Fruit fly (Drosophila melanogaster) whole organism, embryonic: ENCODE measurements around the gene Eig71Ek.

ENCODE experiments used
- CG11247 ChIP-seq: fragments of 200-800 bp; sonication (Bioruptor generic); IDR thresholded peaks from 2 replicates; pipeline ENCODE4 v1.3.6; 2022; ENCODE audit warnings: missing biosample characterization, missing genetic modification characterization
- CG12942 ChIP-seq: fragments of 200-800 bp; sonication (Bioruptor generic); optimal IDR thresholded peaks from 3 replicates; lab custom pipeline; 2016; ENCODE audit warnings: missing biosample characterization, missing genetic modification characterization
- CG15269 ChIP-seq: fragments of 200-800 bp; sonication (Bioruptor generic); optimal IDR thresholded peaks from 2 replicates; lab custom pipeline; 2018; ENCODE audit warnings: missing biosample characterization, mild to moderate bottlenecking, missing genetic modification characterization, moderate library complexity
- CG15514 ChIP-seq: fragments of 200-800 bp; sonication (Bioruptor generic); optimal IDR thresholded peaks from 3 replicates; lab custom pipeline; 2017; ENCODE audit warnings: missing biosample characterization, missing genetic modification characterization, mild to moderate bottlenecking, moderate library complexity, missing genetic modification reagents
- CG16779 ChIP-seq: fragments of 200-800 bp; sonication (Bioruptor generic); IDR thresholded peaks from 2 replicates; pipeline ENCODE4 v1.3.6; 2022; ENCODE audit warnings: missing biosample characterization, missing genetic modification characterization
- CG17612 ChIP-seq: fragments of 200-800 bp; sonication (Bioruptor generic); IDR thresholded peaks from 2 replicates; pipeline ENCODE4 v1.3.6; 2022; ENCODE audit warnings: missing biosample characterization, missing genetic modification characterization
- CG2889 ChIP-seq: fragments of 200-800 bp; sonication (Bioruptor generic); IDR thresholded peaks from 3 replicates; pipeline ENCODE4 v1.3.6; 2022; ENCODE audit warnings: missing biosample characterization, missing genetic modification characterization
- CG3726 ChIP-seq: fragments of 200-800 bp; sonication (Bioruptor generic); IDR thresholded peaks from 3 replicates; pipeline ENCODE4, ENCODE4 v1.3.6; 2022; ENCODE audit warnings: missing biosample characterization, missing genetic modification characterization
- CG3838 ChIP-seq: fragments of 200-800 bp; sonication (Bioruptor generic); optimal IDR thresholded peaks from 3 replicates; lab custom pipeline; 2016; ENCODE audit warnings: missing biosample characterization, missing genetic modification characterization
- CG4282 ChIP-seq: fragments of 200-800 bp; sonication (Bioruptor generic); optimal IDR thresholded peaks from 2 replicates; lab custom pipeline; 2016; ENCODE audit warnings: missing biosample characterization, missing genetic modification characterization
- CG4820 ChIP-seq: fragments of 200-800 bp; sonication (Bioruptor generic); optimal IDR thresholded peaks from 3 replicates; lab custom pipeline; 2016; ENCODE audit warnings: missing biosample characterization, missing genetic modification characterization
- CG6175 ChIP-seq: fragments of 200-800 bp; sonication (Bioruptor generic); IDR thresholded peaks from 3 replicates; pipeline ENCODE4 v1.3.6; 2022; ENCODE audit warnings: missing biosample characterization, missing genetic modification characterization
- CG8944 ChIP-seq: fragments of 200-800 bp; sonication (Bioruptor generic); optimal IDR thresholded peaks from 3 replicates; lab custom pipeline; 2016; ENCODE audit warnings: missing biosample characterization, missing genetic modification characterization
- CG9727 ChIP-seq: fragments of 200-800 bp; sonication (Bioruptor generic); optimal IDR thresholded peaks from 3 replicates; lab custom pipeline; 2017; ENCODE audit warnings: missing biosample characterization, mild to moderate bottlenecking, missing genetic modification characterization
- Camta ChIP-seq: fragments of 200-800 bp; sonication (Bioruptor generic); optimal IDR thresholded peaks from 2 replicates; lab custom pipeline; 2016; ENCODE audit warnings: missing biosample characterization, missing genetic modification characterization
- Doc2 ChIP-seq: fragments of 200-800 bp; sonication (Bioruptor generic); IDR thresholded peaks from 2 replicates; pipeline ENCODE4 v1.3.6; 2022; ENCODE audit warnings: missing biosample characterization, missing genetic modification characterization
- Dp ChIP-seq: fragments of 200-800 bp; sonication (Bioruptor generic); optimal IDR thresholded peaks from 2 replicates; lab custom pipeline; 2018; ENCODE audit warnings: missing biosample characterization, mild to moderate bottlenecking, missing genetic modification characterization, moderate library complexity
- Gsc ChIP-seq: fragments of 200-800 bp; sonication (Bioruptor generic); IDR thresholded peaks from 2 replicates; pipeline ENCODE4 v1.3.6; 2022; ENCODE audit warnings: missing biosample characterization, missing genetic modification characterization
- HLHmδ ChIP-seq: fragments of 200-800 bp; sonication (Bioruptor generic); optimal IDR thresholded peaks from 2 replicates; lab custom pipeline; 2018; ENCODE audit warnings: missing biosample characterization, mild to moderate bottlenecking, missing genetic modification characterization, moderate library complexity
- Hmx ChIP-seq: fragments of 200-800 bp; sonication (Bioruptor generic); optimal IDR thresholded peaks from 2 replicates; lab custom pipeline; 2016; ENCODE audit warnings: missing biosample characterization, missing genetic modification characterization
- Mad ChIP-seq: fragments of 200-800 bp; sonication (Bioruptor generic); optimal IDR thresholded peaks from 2 replicates; lab custom pipeline; 2016; ENCODE audit warnings: missing biosample characterization, missing genetic modification characterization
- Spps ChIP-seq: fragments of 200-800 bp; sonication (Bioruptor generic); optimal IDR thresholded peaks from 2 replicates; lab custom pipeline; 2018; ENCODE audit warnings: missing biosample characterization, mild to moderate bottlenecking, missing genetic modification characterization
- TFAM ChIP-seq: fragments of 200-800 bp; sonication (Bioruptor generic); optimal IDR thresholded peaks from 2 replicates; lab custom pipeline; 2017; ENCODE audit warnings: missing biosample characterization, missing genetic modification characterization, inconsistent platforms
- Trl ChIP-seq, 3 experiments: fragments of >200 bp in 2 of 3; fragments of 200-800 bp in 1 of 3; sonication (Bioruptor generic) in 1 of 3; optimal IDR thresholded peaks; 2 replicates in 1 of 3; 3 replicates in 2 of 3; lab custom pipeline; 2016 to 2017; ENCODE audit warnings: missing biosample characterization in 1 of 3, missing genetic modification characterization in 1 of 3
- Xrp1 ChIP-seq: fragments of 200-800 bp; sonication (Bioruptor generic); IDR thresholded peaks from 2 replicates; pipeline ENCODE4 v1.3.6; 2022; ENCODE audit warnings: missing biosample characterization, missing genetic modification characterization
- aop ChIP-seq: fragments of 200-800 bp; sonication (Bioruptor generic); IDR thresholded peaks from 2 replicates; pipeline ENCODE4 v1.3.6; 2022; ENCODE audit warnings: missing biosample characterization, missing genetic modification characterization
- bab2 ChIP-seq: fragments of 200-800 bp; sonication (Bioruptor generic); optimal IDR thresholded peaks from 2 replicates; lab custom pipeline; 2016; ENCODE audit warnings: missing biosample characterization, missing genetic modification characterization
- croc ChIP-seq: fragments of 200-800 bp; sonication (Bioruptor generic); conservative IDR thresholded peaks from 3 replicates; pipeline ENCODE4 v1.3.6; 2022; ENCODE audit warnings: missing biosample characterization, missing genetic modification characterization
- ems ChIP-seq: fragments of 200-800 bp; sonication (Bioruptor generic); optimal IDR thresholded peaks from 3 replicates; lab custom pipeline; 2016; ENCODE audit warnings: missing biosample characterization, missing genetic modification characterization
- fu2 ChIP-seq: fragments of 200-800 bp; sonication (Bioruptor generic); optimal IDR thresholded peaks from 2 replicates; lab custom pipeline; 2016; ENCODE audit warnings: missing biosample characterization, missing genetic modification characterization
- gcm ChIP-seq: fragments of 200-800 bp; sonication (Bioruptor generic); optimal IDR thresholded peaks from 2 replicates; lab custom pipeline; 2019; ENCODE audit warnings: missing biosample characterization, mild to moderate bottlenecking, missing genetic modification characterization, moderate library complexity
- grn ChIP-seq: fragments of 200-800 bp; sonication (Bioruptor generic); optimal IDR thresholded peaks from 3 replicates; lab custom pipeline; 2017; ENCODE audit warnings: missing biosample characterization, missing genetic modification characterization
- hbn ChIP-seq: fragments of 200-800 bp; sonication (Bioruptor generic); IDR thresholded peaks from 2 replicates; pipeline ENCODE4 v1.3.6; 2022; ENCODE audit warnings: missing biosample characterization, missing genetic modification characterization; ENCODE audit not compliant: partially characterized antibody
- jing ChIP-seq: fragments of 200-800 bp; sonication (Bioruptor generic); optimal IDR thresholded peaks from 2 replicates; lab custom pipeline; 2018; ENCODE audit warnings: missing biosample characterization, mild to moderate bottlenecking, missing genetic modification characterization
- jumu ChIP-seq: fragments of 200-800 bp; sonication (Bioruptor generic); optimal IDR thresholded peaks from 3 replicates; lab custom pipeline; 2016; ENCODE audit warnings: missing biosample characterization, missing genetic modification characterization
- oc ChIP-seq: fragments of 200-800 bp; sonication (Bioruptor generic); optimal IDR thresholded peaks from 2 replicates; lab custom pipeline; 2018; ENCODE audit warnings: missing biosample characterization, mild to moderate bottlenecking, missing genetic modification characterization, moderate library complexity
- p53 ChIP-seq: fragments of 200-800 bp; sonication (Bioruptor generic); optimal IDR thresholded peaks from 2 replicates; lab custom pipeline; 2016; ENCODE audit warnings: missing biosample characterization, missing genetic modification characterization
- pan ChIP-seq, 4 experiments: fragments of >200 bp in 3 of 4; fragments of 200-800 bp in 1 of 4; sonication (Bioruptor generic) in 1 of 4; optimal IDR thresholded peaks in 3 of 4; IDR thresholded peaks in 1 of 4; 2 replicates each; pipeline versions ENCODE4 v1.3.6 to Lab custom; 2017 to 2022; ENCODE audit warnings: missing biosample characterization in 2 of 4, missing genetic modification characterization in 2 of 4, mixed read lengths in 1 of 4
- pnt ChIP-seq: fragments of 200-800 bp; sonication (Bioruptor generic); optimal IDR thresholded peaks from 3 replicates; lab custom pipeline; 2016; ENCODE audit warnings: missing biosample characterization, missing genetic modification characterization
- pros ChIP-seq: fragments of 200-800 bp; sonication (Bioruptor generic); optimal IDR thresholded peaks from 3 replicates; lab custom pipeline; 2019; ENCODE audit warnings: missing biosample characterization, mild to moderate bottlenecking, missing genetic modification characterization, moderate library complexity
- ranshi ChIP-seq: fragments of 200-800 bp; sonication (Bioruptor generic); IDR thresholded peaks from 2 replicates; pipeline ENCODE4 v1.3.6; 2022; ENCODE audit warnings: missing biosample characterization, missing genetic modification characterization
- scrt ChIP-seq: fragments of 200-800 bp; sonication (Bioruptor generic); optimal IDR thresholded peaks from 2 replicates; lab custom pipeline; 2018; ENCODE audit warnings: missing biosample characterization, mild to moderate bottlenecking, missing genetic modification characterization, moderate library complexity
- sens ChIP-seq: fragments of 200-800 bp; sonication (Bioruptor generic); peaks from one replicate; lab custom pipeline; 2016; ENCODE audit warnings: missing biosample characterization, missing genetic modification characterization
- seq ChIP-seq: fragments of 200-800 bp; sonication (Bioruptor generic); IDR thresholded peaks from 2 replicates; pipeline ENCODE4 v1.3.6; 2022; ENCODE audit warnings: missing biosample characterization, missing genetic modification characterization
- sima ChIP-seq: fragments of 200-800 bp; sonication (Bioruptor generic); optimal IDR thresholded peaks from 2 replicates; lab custom pipeline; 2016; ENCODE audit warnings: missing biosample characterization, missing genetic modification characterization
- sisA ChIP-seq: fragments of 200-800 bp; sonication (Bioruptor generic); IDR thresholded peaks from 2 replicates; pipeline ENCODE4 v1.3.6; 2022; ENCODE audit warnings: missing biosample characterization, missing genetic modification characterization
- wdn ChIP-seq: fragments of 200-800 bp; sonication (Bioruptor generic); IDR thresholded peaks from 2 replicates; pipeline ENCODE4 v1.3.6; 2022; ENCODE audit warnings: missing biosample characterization, missing genetic modification characterization
- wek ChIP-seq: fragments of 200-800 bp; sonication (Bioruptor generic); optimal IDR thresholded peaks from 3 replicates; lab custom pipeline; 2018; ENCODE audit warnings: missing biosample characterization, mild to moderate bottlenecking, missing genetic modification characterization, moderate library complexity
- zen ChIP-seq: fragments of 200-800 bp; sonication (Bioruptor generic); optimal IDR thresholded peaks from 3 replicates; lab custom pipeline; 2018; ENCODE audit warnings: missing biosample characterization, mild to moderate bottlenecking, missing genetic modification characterization, moderate library complexity

Gene Eig71Ek

DNA sequence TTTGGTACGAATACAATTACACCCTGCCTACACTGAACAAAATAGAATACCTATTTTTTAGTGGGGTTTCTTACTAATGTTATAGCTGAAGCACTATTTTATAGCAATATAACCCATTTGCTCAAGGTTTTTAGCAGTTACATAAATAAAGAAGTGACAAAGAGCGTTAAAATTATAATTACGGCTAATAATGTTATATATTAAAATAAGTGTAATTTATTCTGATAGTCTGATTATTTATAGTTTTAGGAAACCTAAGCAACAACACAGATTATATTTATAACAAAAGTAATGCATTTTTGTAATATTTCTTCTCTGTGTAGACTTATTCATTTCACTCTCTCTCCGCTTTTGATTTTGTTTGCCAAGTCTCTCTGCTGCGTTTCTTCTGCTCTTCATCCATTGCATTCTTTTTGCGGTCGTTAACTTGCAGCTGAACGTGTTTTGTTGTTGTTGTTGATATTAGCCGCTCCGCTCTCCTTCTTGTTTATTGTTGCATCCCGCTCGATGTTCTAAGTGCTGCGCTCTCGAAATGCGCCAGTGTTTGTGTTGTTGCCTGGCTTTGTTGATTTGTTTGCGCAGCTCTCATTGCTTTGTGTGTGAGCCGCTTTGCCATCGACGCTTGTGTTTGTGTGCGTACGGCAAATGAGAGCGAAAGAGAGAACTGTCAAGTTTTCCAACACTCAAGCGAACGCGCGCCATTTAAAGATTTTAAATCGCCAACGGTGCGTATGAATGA is 35.2 kb upstream of the Eig71Ek start (continued):
- peak; percentile 79 for TF ChIP-seq zen (tag; lab: Kevin White, UChicago)
- TF ChIP-seq jumu (GFP tag; lab: Kevin White, UChicago), result peak; percentile 33
- TF ChIP-seq Camta, result peak; percentile 50
- peak; percentile 91 for TF ChIP-seq CG3838 (GFP tag; lab: Kevin White, UChicago)
- TF ChIP-seq seq (GFP tag; lab: Robert Waterston, UW), result peak; percentile 69
- TF ChIP-seq sima (GFP tag; lab: Kevin White, UChicago), result no peak
- no peak for TF ChIP-seq CG6175
- TF ChIP-seq CG4282 (GFP tag; lab: Kevin White, UChicago), result no peak
- TF ChIP-seq grn (GFP tag; lab: Kevin White, UChicago), result peak; percentile 6
- TF ChIP-seq CG17612 (GFP tag; lab: Robert Waterston, UW), result peak; percentile 45; the same call in 1 of the 2 replicates
- peak; percentile 92 for TF ChIP-seq CG15269 (tag; lab: Kevin White, UChicago)
- peak; percentile 85 for TF ChIP-seq sisA
- TF ChIP-seq wdn, result peak; percentile 48; the same call in 1 of the 2 replicates
- peak; percentile 2 for TF ChIP-seq Mad
- peak; percentile 88 for TF ChIP-seq oc (tag; lab: Kevin White, UChicago)
- TF ChIP-seq aop (GFP tag; lab: Robert Waterston, UW), result peak; percentile 28; the same call in 1 of the 2 replicates
- TF ChIP-seq ranshi, result peak; percentile 78
- peak; percentile 89 for TF ChIP-seq CG4820 (GFP tag; lab: Kevin White, UChicago)
- TF ChIP-seq Xrp1 (GFP tag; lab: Robert Waterston, UW), result peak; percentile 84
- TF ChIP-seq CG12942 (GFP tag; lab: Kevin White, UChicago), result peak; percentile 84
- no peak; the same call in 1 of the 2 replicates for TF ChIP-seq CG11247 (GFP tag; lab: Robert Waterston, UW)
- TF ChIP-seq CG2889 (GFP tag; lab: Robert Waterston, UW), result peak; percentile 59
- peak; percentile 40 for TF ChIP-seq ems
- peak; percentile 89 for TF ChIP-seq Spps
- TF ChIP-seq CG8944 (GFP tag; lab: Kevin White, UChicago), result no peak
- TF ChIP-seq fu2, result no peak
- TF ChIP-seq jing (GFP tag; lab: Kevin White, UChicago), result peak; percentile 74
- TF ChIP-seq Hmx (GFP tag; lab: Kevin White, UChicago), result peak; percentile 44
- peak; percentile 71 for TF ChIP-seq wek (GFP tag; lab: Kevin White, UChicago)
- peak; percentile 92 for TF ChIP-seq CG9727 (GFP tag; lab: Kevin White, UChicago)
- peak; percentile 57 for TF ChIP-seq CG15514
- TF ChIP-seq Dp (GFP tag; lab: Kevin White, UChicago), result peak; percentile 89
- TF ChIP-seq p53 (GFP tag; lab: Kevin White, UChicago), result no peak
- peak; percentile 84 for TF ChIP-seq croc (GFP tag; lab: Robert Waterston, UW)
- peak; percentile 93 for TF ChIP-seq sens (GFP tag; lab: Kevin White, UChicago)
- no peak for TF ChIP-seq Doc2 (GFP tag; lab: Robert Waterston, UW)
- TF ChIP-seq pnt, result peak; percentile 43
- peak; percentile 34 for TF ChIP-seq bab2 (GFP tag; lab: Kevin White, UChicago)
- TF ChIP-seq pan (optimal IDR thresholded peaks at IDR 0.05; lab: Kevin White, UChicago), result no peak
- peak in 1 of 2 experiments; percentile 83 for TF ChIP-seq pan (GFP tag; optimal IDR thresholded peaks at IDR 0.05 in 1 of 2, IDR thresholded peaks at IDR 0.05 in 1 of 2)
- TF ChIP-seq hbn (GFP tag; lab: Robert Waterston, UW), result no peak
- TF ChIP-seq CG16779, result no peak
- TF ChIP-seq Trl (optimal IDR thresholded peaks at IDR 0.05; lab: Kevin White, UChicago), result peak; percentile 77 to 84
- TF ChIP-seq Trl (GFP tag; optimal IDR thresholded peaks at IDR 0.05; lab: Kevin White, UChicago), result peak; percentile 67
- peak; percentile 73; the same call in 2 of the 3 replicates for TF ChIP-seq CG3726
- peak; percentile 91 for TF ChIP-seq gcm (GFP tag; lab: Kevin White, UChicago)
- peak; percentile 65 for TF ChIP-seq HLHmδ (GFP tag; lab: Kevin White, UChicago)
- peak; percentile 78 for TF ChIP-seq scrt (GFP tag; lab: Kevin White, UChicago)
- no peak for TF ChIP-seq Gsc (GFP tag; lab: Robert Waterston, UW)
- peak; percentile 42 for TF ChIP-seq TFAM (GFP tag; lab: Kevin White, UChicago)
- no peak for TF ChIP-seq pros (GFP tag; lab: Kevin White, UChicago)
